Worm (Caenorhabditis elegans): Measurements from ENCODE around the gene F47B8.13.

- TF ChIP-seq tbx-2 (tag; optimal IDR thresholded peaks at IDR 0.05), result no peak
- no peak for TF ChIP-seq nhr-232 (tag; optimal IDR thresholded peaks at IDR 0.05)
- TF ChIP-seq ama-1 (optimal IDR thresholded peaks at IDR 0.05), result no peak
- no peak for TF ChIP-seq K02D7.2 (tag; optimal IDR thresholded peaks at IDR 0.05)
These were observed 36.3 kb downstream of the F47B8.13 start, which contains the start of gene F40G12.10 for ce11 chrV:14283241-14283640.

All from whole organism, late embryonic.